Worm (Caenorhabditis elegans) whole organism, L3 larva: ENCODE results near the gene tbc-1.

ENCODE experiments used
- R02D3.7 ChIP-seq: fragments of 150-350 bp; optimal IDR thresholded peaks from 2 replicates; lab custom pipeline; 2014; ENCODE audit warnings: missing biosample characterization, missing genetic modification characterization
- ZK546.5 ChIP-seq: sonication (generic microtip); optimal IDR thresholded peaks from 2 replicates; lab custom pipeline; 2017; ENCODE audit warnings: missing biosample characterization, missing genetic modification characterization
- aly-2 ChIP-seq: fragments of 150-350 bp; optimal IDR thresholded peaks from 2 replicates; lab custom pipeline; 2014; ENCODE audit warnings: missing biosample characterization, missing genetic modification characterization
- ama-1 ChIP-seq: fragments of 150-350 bp; optimal IDR thresholded peaks from 2 replicates; lab custom pipeline; 2018
- ceh-16 ChIP-seq: sonication (generic microtip); optimal IDR thresholded peaks from 2 replicates; lab custom pipeline; 2017; ENCODE audit warnings: missing biosample characterization, missing genetic modification characterization
- ceh-28 ChIP-seq: fragments of 150-350 bp; optimal IDR thresholded peaks from 2 replicates; lab custom pipeline; 2014; ENCODE audit warnings: missing biosample characterization, missing genetic modification reagents, missing genetic modification characterization
- ceh-82 ChIP-seq: fragments of 150-350 bp; optimal IDR thresholded peaks from 2 replicates; lab custom pipeline; 2014; ENCODE audit warnings: missing biosample characterization, missing genetic modification characterization
- ceh-9 ChIP-seq: sonication (generic microtip); optimal IDR thresholded peaks from 2 replicates; lab custom pipeline; 2018; ENCODE audit warnings: missing biosample characterization, missing genetic modification characterization
- daf-12 ChIP-seq: fragments of 150-350 bp; optimal IDR thresholded peaks from 2 replicates; lab custom pipeline; 2014; ENCODE audit warnings: missing biosample characterization, missing genetic modification reagents, missing genetic modification characterization
- egl-27 ChIP-seq: sonication (generic microtip); optimal IDR thresholded peaks from 4 replicates; lab custom pipeline; 2017; ENCODE audit warnings: missing biosample characterization, missing genetic modification reagents, missing genetic modification characterization
- egl-5 ChIP-seq: fragments of 150-350 bp; optimal IDR thresholded peaks from 2 replicates; lab custom pipeline; 2017; ENCODE audit warnings: missing biosample characterization, missing genetic modification reagents, missing genetic modification characterization, inconsistent platforms
- elt-1 ChIP-seq: fragments of 150-350 bp; optimal IDR thresholded peaks from 2 replicates; lab custom pipeline; 2014; ENCODE audit warnings: missing biosample characterization, missing genetic modification characterization
- elt-2 ChIP-seq: sonication (generic microtip); optimal IDR thresholded peaks from 2 replicates; lab custom pipeline; 2016; ENCODE audit warnings: missing genetic modification reagents, mild to moderate bottlenecking, missing genetic modification characterization, missing compliant biosample characterization
- elt-3 ChIP-seq, 3 experiments: fragments of 150-350 bp in 1 of 3; sonication (generic microtip) in 2 of 3; optimal IDR thresholded peaks; 2 replicates in 2 of 3; 4 replicates in 1 of 3; lab custom pipeline; 2014 to 2017; ENCODE audit warnings: missing biosample characterization in 3 of 3, missing genetic modification characterization in 3 of 3
- eor-1 ChIP-seq, 2 experiments: fragments of 150-350 bp; optimal IDR thresholded peaks; 2 replicates each; lab custom pipeline; 2014 to 2018; ENCODE audit warnings: missing biosample characterization in 2 of 2, missing genetic modification characterization in 2 of 2
- fkh-10 ChIP-seq: sonication (generic microtip); optimal IDR thresholded peaks from 2 replicates; lab custom pipeline; 2017; ENCODE audit warnings: missing biosample characterization, missing genetic modification reagents, missing genetic modification characterization
- fkh-2 ChIP-seq: fragments of 150-350 bp; optimal IDR thresholded peaks from 2 replicates; lab custom pipeline; 2014; ENCODE audit warnings: missing biosample characterization, missing genetic modification reagents, missing genetic modification characterization
- fos-1 ChIP-seq: fragments of 150-350 bp; optimal IDR thresholded peaks from 2 replicates; lab custom pipeline; 2014; ENCODE audit warnings: missing biosample characterization, missing genetic modification characterization
- hmg-11 ChIP-seq: sonication (generic microtip); optimal IDR thresholded peaks from 2 replicates; lab custom pipeline; 2016; ENCODE audit warnings: missing genetic modification characterization, missing compliant biosample characterization
- jun-1 ChIP-seq: fragments of 150-350 bp; optimal IDR thresholded peaks from 2 replicates; lab custom pipeline; 2014; ENCODE audit warnings: missing biosample characterization, missing genetic modification reagents, missing genetic modification characterization
- lin-15B ChIP-seq: fragments of 150-350 bp; optimal IDR thresholded peaks from 2 replicates; lab custom pipeline; 2014; ENCODE audit warnings: missing biosample characterization, missing genetic modification characterization
- lin-39 ChIP-seq: fragments of 150-350 bp; optimal IDR thresholded peaks from 2 replicates; lab custom pipeline; 2018; ENCODE audit warnings: missing biosample characterization, missing genetic modification reagents, missing genetic modification characterization
- lsy-12 ChIP-seq: sonication (generic microtip); optimal IDR thresholded peaks from 2 replicates; lab custom pipeline; 2016; ENCODE audit warnings: mild to moderate bottlenecking, missing genetic modification characterization, missing compliant biosample characterization
- mdl-1 ChIP-seq: fragments of 150-350 bp; optimal IDR thresholded peaks from 2 replicates; lab custom pipeline; 2014; ENCODE audit warnings: missing biosample characterization, missing genetic modification characterization
- mml-1 ChIP-seq: fragments of 150-350 bp; sonication (generic microtip); optimal IDR thresholded peaks from 3 replicates; lab custom pipeline; 2014; ENCODE audit warnings: missing biosample characterization, missing genetic modification characterization
- nfya-1 ChIP-seq: sonication (generic microtip); optimal IDR thresholded peaks from 2 replicates; lab custom pipeline; 2017; ENCODE audit warnings: missing genetic modification characterization, mild to moderate bottlenecking, missing compliant biosample characterization, antibody characterized with exemption, moderate library complexity; ENCODE audit not compliant: insufficient read depth
- nhr-11 ChIP-seq: fragments of 150-350 bp; optimal IDR thresholded peaks from 2 replicates; lab custom pipeline; 2014; ENCODE audit warnings: missing biosample characterization, missing genetic modification characterization
- nhr-12 ChIP-seq: fragments of 150-350 bp; optimal IDR thresholded peaks from 2 replicates; lab custom pipeline; 2014; ENCODE audit warnings: missing biosample characterization, missing genetic modification characterization
- nhr-23 ChIP-seq: fragments of 150-350 bp; optimal IDR thresholded peaks from 2 replicates; lab custom pipeline; 2014; ENCODE audit warnings: missing biosample characterization, missing genetic modification reagents, missing genetic modification characterization
- nhr-237 ChIP-seq: fragments of 150-350 bp; optimal IDR thresholded peaks from 2 replicates; lab custom pipeline; 2014; ENCODE audit warnings: missing biosample characterization, missing genetic modification characterization
- nhr-25 ChIP-seq: sonication (generic microtip); optimal IDR thresholded peaks from 2 replicates; lab custom pipeline; 2017; ENCODE audit warnings: missing biosample characterization, missing genetic modification characterization
- nhr-28 ChIP-seq: fragments of 150-350 bp; optimal IDR thresholded peaks from 2 replicates; lab custom pipeline; 2014; ENCODE audit warnings: missing biosample characterization, missing genetic modification characterization
- nhr-43 ChIP-seq: sonication (generic microtip); optimal IDR thresholded peaks from 2 replicates; lab custom pipeline; 2016; ENCODE audit warnings: mild to moderate bottlenecking, missing genetic modification characterization, missing compliant biosample characterization; ENCODE audit not compliant: poor library complexity, severe bottlenecking
- nhr-67 ChIP-seq: fragments of 150-350 bp; optimal IDR thresholded peaks from 2 replicates; lab custom pipeline; 2014; ENCODE audit warnings: missing biosample characterization, missing genetic modification characterization
- nhr-76 ChIP-seq: fragments of 150-350 bp; sonication (generic microtip); optimal IDR thresholded peaks from 5 replicates; lab custom pipeline; 2014; ENCODE audit warnings: missing biosample characterization, missing genetic modification characterization
- pha-4 ChIP-seq: fragments of 150-350 bp; optimal IDR thresholded peaks from 2 replicates; lab custom pipeline; 2014; ENCODE audit warnings: missing biosample characterization, missing genetic modification reagents, missing genetic modification characterization
- pqm-1 ChIP-seq: fragments of 150-350 bp; optimal IDR thresholded peaks from 2 replicates; lab custom pipeline; 2017; ENCODE audit warnings: missing biosample characterization, missing genetic modification characterization, inconsistent platforms
- sea-2 ChIP-seq: fragments of 150-350 bp; sonication (generic microtip); optimal IDR thresholded peaks from 4 replicates; lab custom pipeline; 2014; ENCODE audit warnings: missing biosample characterization, missing genetic modification reagents, missing genetic modification characterization
- skn-1 ChIP-seq: fragments of 150-350 bp; optimal IDR thresholded peaks from 2 replicates; lab custom pipeline; 2014; ENCODE audit warnings: missing biosample characterization, missing genetic modification characterization
- snpc-4 ChIP-seq: fragments of 150-350 bp; optimal IDR thresholded peaks from 2 replicates; lab custom pipeline; 2014; ENCODE audit warnings: missing biosample characterization, missing genetic modification characterization
- tbx-2 ChIP-seq: sonication (generic microtip); optimal IDR thresholded peaks from 2 replicates; lab custom pipeline; 2016; ENCODE audit warnings: mild to moderate bottlenecking, missing genetic modification characterization, missing compliant biosample characterization
- unc-62 ChIP-seq: fragments of 150-350 bp; sonication (generic microtip); optimal IDR thresholded peaks from 4 replicates; lab custom pipeline; 2014; ENCODE audit warnings: missing biosample characterization, missing genetic modification reagents, missing genetic modification characterization
- zag-1 ChIP-seq: fragments of 150-350 bp; optimal IDR thresholded peaks from 2 replicates; lab custom pipeline; 2014; ENCODE audit warnings: missing biosample characterization, missing genetic modification characterization
- ztf-11 ChIP-seq: fragments of 150-350 bp; optimal IDR thresholded peaks from 2 replicates; lab custom pipeline; 2014; ENCODE audit warnings: missing biosample characterization, missing genetic modification characterization
- ztf-4 ChIP-seq: fragments of 150-350 bp; optimal IDR thresholded peaks from 2 replicates; lab custom pipeline; 2014; ENCODE audit warnings: missing biosample characterization, missing genetic modification characterization

Gene tbc-1

ce11 chrX:14931443-14931842 is 39.1 kb upstream of the tbc-1 start:
- TF ChIP-seq snpc-4 (peak; percentile 1), tbx-2 (tag; lab: Kevin White, UChicago) (no peak)

ce11 chrX:14938188-14938587 is 32.4 kb upstream of the tbc-1 start:
- no peak for TF ChIP-seq ceh-9 (tag; lab: Kevin White, UChicago)
- TF ChIP-seq snpc-4 = peak; percentile 80
- no peak for TF ChIP-seq nhr-237 (tag; lab: Kevin White, UChicago)

ce11 chrX:14946217-14946463 is 24.4 kb upstream of the tbc-1 start, which contains the start of gene mrp-5:
Gene mrp-5 (minus strand): TSS chrX:14946317.
- no peak for TF ChIP-seq fkh-2 (tag; lab: Kevin White, UChicago)
- TF ChIP-seq pqm-1 (tag; lab: Kevin White, UChicago) = no peak
- no peak for TF ChIP-seq daf-12 (tag; lab: Kevin White, UChicago)
- no peak for TF ChIP-seq ceh-82 (tag; lab: Kevin White, UChicago)
- no peak for TF ChIP-seq pha-4 (tag; lab: Kevin White, UChicago)
- no peak for TF ChIP-seq nhr-67 (tag; lab: Kevin White, UChicago)
- no peak for TF ChIP-seq nhr-11 (tag; lab: Kevin White, UChicago)
- no peak for TF ChIP-seq ceh-9 (tag; lab: Kevin White, UChicago)
- no peak for TF ChIP-seq mml-1 (tag; lab: Kevin White, UChicago)

ce11 chrX:14946464-14947354 is 23.8 kb upstream of the tbc-1 start:
- TF ChIP-seq R02D3.7 (tag; lab: Kevin White, UChicago) (no peak), skn-1 (no peak), egl-5 (tag; lab: Kevin White, UChicago) (peak; percentile 73), zag-1 (tag; lab: Kevin White, UChicago) (no peak), nfya-1 (tag; lab: Kevin White, UChicago) (peak; percentile 30), ceh-82 (tag; lab: Kevin White, UChicago) (no peak), eor-1 (tag; optimal IDR thresholded peaks at IDR 0.05; lab: Kevin White, UChicago) (no peak), lin-15B (tag; lab: Kevin White, UChicago) (peak; percentile 77), ceh-9 (tag; lab: Kevin White, UChicago) (no peak), nhr-28 (tag; lab: Kevin White, UChicago) (no peak), ama-1 (no peak), ZK546.5 (tag; lab: Kevin White, UChicago) (no peak), elt-3 (tag; optimal IDR thresholded peaks at IDR 0.05; lab: Kevin White, UChicago) (no peak), nhr-12 (tag; lab: Kevin White, UChicago) (no peak), elt-2 (tag; lab: Kevin White, UChicago) (peak; percentile 99), ztf-11 (no peak), mml-1 (tag; lab: Kevin White, UChicago) (no peak), fos-1 (tag; lab: Kevin White, UChicago) (no peak), daf-12 (tag; lab: Kevin White, UChicago) (no peak), ceh-28 (tag; lab: Kevin White, UChicago) (no peak), nhr-25 (tag; lab: Kevin White, UChicago) (no peak), pqm-1 (tag; lab: Kevin White, UChicago) (peak; percentile 94), nhr-23 (tag; lab: Kevin White, UChicago) (no peak), pha-4 (tag; lab: Kevin White, UChicago) (peak; percentile 45), egl-27 (tag; lab: Kevin White, UChicago) (no peak), lin-39 (tag; lab: Kevin White, UChicago) (no peak), nhr-43 (tag; lab: Kevin White, UChicago) (peak; percentile 20), fkh-2 (tag; lab: Kevin White, UChicago) (no peak), mdl-1 (tag; lab: Kevin White, UChicago) (no peak), elt-1 (tag; lab: Kevin White, UChicago) (no peak), nhr-67 (tag; lab: Kevin White, UChicago) (no peak), hmg-11 (tag; lab: Kevin White, UChicago) (no peak), aly-2 (tag; lab: Kevin White, UChicago) (no peak), nhr-11 (tag; lab: Kevin White, UChicago) (no peak), ztf-4 (tag; lab: Kevin White, UChicago) (no peak), tbx-2 (tag; lab: Kevin White, UChicago) (no peak), jun-1 (tag; lab: Kevin White, UChicago) (peak; percentile 52), fkh-10 (GFP tag; lab: Kevin White, UChicago) (no peak), nhr-76 (tag; lab: Kevin White, UChicago) (no peak), nhr-237 (tag; lab: Kevin White, UChicago) (no peak), sea-2 (GFP tag; lab: Kevin White, UChicago) (no peak), snpc-4 (peak; percentile 2), lsy-12 (tag; lab: Kevin White, UChicago) (no peak), ceh-16 (tag; lab: Kevin White, UChicago) (no peak), unc-62 (GFP tag; lab: Kevin White, UChicago) (no peak)
